Fruit fly (Drosophila melanogaster) whole organism, pupa: Measurements from ENCODE around the gene CG5104.

Experiments used
- CG10348 ChIP-seq: fragments of 200-800 bp; sonication (Bioruptor generic); IDR thresholded peaks from 2 replicates; pipeline ENCODE4 v1.3.6; 2022; ENCODE audit warnings: missing biosample characterization, missing genetic modification characterization
- CG15710 ChIP-seq: fragments of 200-800 bp; sonication (Bioruptor generic); optimal IDR thresholded peaks from 2 replicates; lab custom pipeline; 2018; ENCODE audit warnings: missing biosample characterization, mild to moderate bottlenecking, missing genetic modification characterization, moderate library complexity
- CG34367 ChIP-seq: fragments of 200-800 bp; sonication (Bioruptor generic); optimal IDR thresholded peaks from 2 replicates; lab custom pipeline; 2018; ENCODE audit warnings: missing biosample characterization, mild to moderate bottlenecking, missing genetic modification characterization
- Ets98B ChIP-seq: fragments of 200-800 bp; sonication (Bioruptor generic); IDR thresholded peaks from 2 replicates; pipeline ENCODE4 v1.3.6; 2022; ENCODE audit warnings: missing biosample characterization, missing genetic modification characterization

dm6 chr3L:20548201-20548854 is 27.5 kb downstream of the CG5104 start:
- TF ChIP-seq CG34367 (tag; lab: Kevin White, UChicago): no peak
- TF ChIP-seq Ets98B: no peak
- TF ChIP-seq CG15710 (tag; lab: Kevin White, UChicago): no peak
- TF ChIP-seq CG10348 (GFP tag; lab: Robert Waterston, UW): no peak
